Fruit fly (Drosophila melanogaster) whole organism, embryonic: Measurements from ENCODE around the gene TwdlV.

Source experiments
- B-H1 ChIP-seq: fragments of 200-800 bp; sonication (Bioruptor generic); IDR thresholded peaks from 3 replicates; pipeline ENCODE4 v1.3.6; 2022; ENCODE audit warnings: missing biosample characterization, missing genetic modification characterization
- Bteb2 ChIP-seq: fragments of 200-800 bp; sonication (Bioruptor generic); optimal IDR thresholded peaks from 2 replicates; lab custom pipeline; 2016; ENCODE audit warnings: missing biosample characterization, missing genetic modification characterization
- CG12155 ChIP-seq: fragments of 200-800 bp; sonication (Bioruptor generic); optimal IDR thresholded peaks from 3 replicates; lab custom pipeline; 2016; ENCODE audit warnings: missing biosample characterization, missing genetic modification characterization
- CG12744 ChIP-seq: fragments of 200-800 bp; sonication (Bioruptor generic); optimal IDR thresholded peaks from 2 replicates; lab custom pipeline; 2016; ENCODE audit warnings: missing biosample characterization, missing genetic modification characterization
- CG12769 ChIP-seq: fragments of 200-800 bp; sonication (Bioruptor generic); optimal IDR thresholded peaks from 2 replicates; lab custom pipeline; 2019; ENCODE audit warnings: missing biosample characterization, mild to moderate bottlenecking, missing genetic modification characterization, moderate library complexity
- CG15073 ChIP-seq: fragments of 200-800 bp; sonication (Bioruptor generic); optimal IDR thresholded peaks from 2 replicates; lab custom pipeline; 2016; ENCODE audit warnings: missing biosample characterization, missing genetic modification characterization
- CG15696 ChIP-seq: fragments of 200-800 bp; sonication (Bioruptor generic); optimal IDR thresholded peaks from 2 replicates; lab custom pipeline; 2019; ENCODE audit warnings: missing biosample characterization, mild to moderate bottlenecking, missing genetic modification characterization, moderate library complexity
- CG1647 ChIP-seq: fragments of 200-800 bp; sonication (Bioruptor generic); optimal IDR thresholded peaks from 3 replicates; lab custom pipeline; 2016; ENCODE audit warnings: missing biosample characterization, missing genetic modification characterization
- CG17802 ChIP-seq: fragments of 200-800 bp; sonication (Bioruptor generic); optimal IDR thresholded peaks from 2 replicates; lab custom pipeline; 2018; ENCODE audit warnings: missing biosample characterization, mild to moderate bottlenecking, missing genetic modification characterization, moderate library complexity
- CG17829 ChIP-seq: fragments of 200-800 bp; optimal IDR thresholded peaks from 2 replicates; lab custom pipeline; 2019; ENCODE audit warnings: missing biosample characterization, mild to moderate bottlenecking, missing genetic modification characterization, moderate library complexity
- CG1832 ChIP-seq: fragments of 200-800 bp; sonication (Bioruptor generic); optimal IDR thresholded peaks from 2 replicates; lab custom pipeline; 2017; ENCODE audit warnings: missing biosample characterization, mild to moderate bottlenecking, missing genetic modification characterization, inconsistent platforms
- CG2712 ChIP-seq: fragments of 200-800 bp; optimal IDR thresholded peaks from 3 replicates; lab custom pipeline; 2019; ENCODE audit warnings: missing biosample characterization, mild to moderate bottlenecking, missing genetic modification characterization, moderate library complexity
- CG34224 ChIP-seq: fragments of 200-800 bp; sonication (Bioruptor generic); IDR thresholded peaks from 3 replicates; pipeline ENCODE4 v1.3.6; 2022; ENCODE audit warnings: missing biosample characterization, missing genetic modification characterization; ENCODE audit not compliant: partially characterized antibody
- CG4854 ChIP-seq: fragments of 200-800 bp; sonication (Bioruptor generic); optimal IDR thresholded peaks from 2 replicates; lab custom pipeline; 2016; ENCODE audit warnings: missing biosample characterization, missing genetic modification characterization, inconsistent platforms
- CG7271 ChIP-seq: fragments of 200-800 bp; sonication (Bioruptor generic); optimal IDR thresholded peaks from 2 replicates; lab custom pipeline; 2018; ENCODE audit warnings: missing biosample characterization, mild to moderate bottlenecking, missing genetic modification characterization, moderate library complexity
- CG7786 ChIP-seq: fragments of 200-800 bp; sonication (Bioruptor generic); optimal IDR thresholded peaks from 2 replicates; lab custom pipeline; 2016; ENCODE audit warnings: missing biosample characterization, missing genetic modification characterization
- CG8478 ChIP-seq: fragments of >200 bp; optimal IDR thresholded peaks from 2 replicates; lab custom pipeline; 2018
- Dbx ChIP-seq: fragments of 200-800 bp; sonication (Bioruptor generic); IDR thresholded peaks from 3 replicates; pipeline ENCODE4 v1.3.6; 2022; ENCODE audit warnings: missing biosample characterization, missing genetic modification characterization
- Ets97D ChIP-seq: fragments of 200-800 bp; sonication (Bioruptor generic); optimal IDR thresholded peaks from 3 replicates; lab custom pipeline; 2016; ENCODE audit warnings: missing biosample characterization, missing genetic modification characterization
- GATAe ChIP-seq: fragments of 200-800 bp; sonication (Bioruptor generic); conservative IDR thresholded peaks from 2 replicates; pipeline ENCODE4 v1.3.6; 2022; ENCODE audit warnings: missing biosample characterization, missing genetic modification characterization
- H2.0 ChIP-seq: fragments of 200-800 bp; sonication (Bioruptor generic); IDR thresholded peaks from 2 replicates; pipeline ENCODE4 v1.3.6; 2022; ENCODE audit warnings: missing biosample characterization, missing genetic modification characterization
- HLH3B ChIP-seq: fragments of 200-800 bp; sonication (Bioruptor generic); IDR thresholded peaks from 2 replicates; pipeline ENCODE4 v1.3.6; 2022; ENCODE audit warnings: missing biosample characterization, missing genetic modification characterization
- HmgZ ChIP-seq: fragments of 200-800 bp; sonication (Bioruptor generic); optimal IDR thresholded peaks from 2 replicates; lab custom pipeline; 2018; ENCODE audit warnings: missing biosample characterization, mild to moderate bottlenecking, missing genetic modification characterization
- Max ChIP-seq: fragments of 200-800 bp; sonication (Bioruptor generic); optimal IDR thresholded peaks from 2 replicates; lab custom pipeline; 2016; ENCODE audit warnings: missing biosample characterization, mild to moderate bottlenecking, missing genetic modification characterization
- NK7.1 ChIP-seq: fragments of 200-800 bp; sonication (Bioruptor generic); optimal IDR thresholded peaks from 3 replicates; lab custom pipeline; 2016; ENCODE audit warnings: missing biosample characterization, missing genetic modification characterization
- Nf-YB ChIP-seq: fragments of 200-800 bp; sonication (Bioruptor generic); optimal IDR thresholded peaks from 3 replicates; lab custom pipeline; 2019; ENCODE audit warnings: missing biosample characterization, mild to moderate bottlenecking, missing genetic modification characterization, moderate library complexity
- Spps ChIP-seq: fragments of 200-800 bp; sonication (Bioruptor generic); optimal IDR thresholded peaks from 2 replicates; lab custom pipeline; 2018; ENCODE audit warnings: missing biosample characterization, mild to moderate bottlenecking, missing genetic modification characterization
- Xrp1 ChIP-seq: fragments of 200-800 bp; sonication (Bioruptor generic); IDR thresholded peaks from 2 replicates; pipeline ENCODE4 v1.3.6; 2022; ENCODE audit warnings: missing biosample characterization, missing genetic modification characterization
- bigmax ChIP-seq: fragments of 200-800 bp; sonication (Bioruptor generic); optimal IDR thresholded peaks from 2 replicates; lab custom pipeline; 2018; ENCODE audit warnings: missing biosample characterization, mild to moderate bottlenecking, missing genetic modification characterization
- cg ChIP-seq: fragments of 200-800 bp; sonication (Bioruptor generic); optimal IDR thresholded peaks from 3 replicates; lab custom pipeline; 2019; ENCODE audit warnings: missing biosample characterization, mild to moderate bottlenecking, missing genetic modification characterization, moderate library complexity
- chif ChIP-seq, 2 experiments: fragments of 200-800 bp; sonication (Bioruptor generic); optimal IDR thresholded peaks; 3 replicates each; lab custom pipeline; 2016; ENCODE audit warnings: missing biosample characterization in 2 of 2, missing genetic modification characterization in 2 of 2
- chm ChIP-seq: fragments of 200-800 bp; sonication (Bioruptor generic); IDR thresholded peaks from 2 replicates; pipeline ENCODE4 v1.3.6; 2022; ENCODE audit warnings: missing biosample characterization, missing genetic modification characterization
- crc ChIP-seq: fragments of 200-800 bp; sonication (Bioruptor generic); optimal IDR thresholded peaks from 2 replicates; lab custom pipeline; 2016; ENCODE audit warnings: missing biosample characterization, missing genetic modification characterization
- disco-r ChIP-seq: fragments of 200-800 bp; sonication (Bioruptor generic); optimal IDR thresholded peaks from 2 replicates; lab custom pipeline; 2016; ENCODE audit warnings: missing biosample characterization, missing genetic modification characterization
- dpn ChIP-seq, 2 experiments: fragments of 200-800 bp; sonication (Bioruptor generic); optimal IDR thresholded peaks; 3 replicates each; lab custom pipeline; 2016; ENCODE audit warnings: missing biosample characterization in 2 of 2, missing genetic modification characterization in 2 of 2
- gcm2 ChIP-seq: fragments of 200-800 bp; sonication (Bioruptor generic); optimal IDR thresholded peaks from 2 replicates; lab custom pipeline; 2016; ENCODE audit warnings: missing biosample characterization, missing genetic modification characterization
- grn ChIP-seq: fragments of 200-800 bp; sonication (Bioruptor generic); optimal IDR thresholded peaks from 3 replicates; lab custom pipeline; 2017; ENCODE audit warnings: missing biosample characterization, missing genetic modification characterization
- jigr1 ChIP-seq: fragments of 200-800 bp; sonication (Bioruptor generic); IDR thresholded peaks from 3 replicates; pipeline ENCODE4 v1.3.6; 2022; ENCODE audit warnings: missing biosample characterization, missing genetic modification characterization
- ken ChIP-seq: fragments of 200-800 bp; sonication (Bioruptor generic); IDR thresholded peaks from 3 replicates; pipeline ENCODE4 v1.3.6; 2022; ENCODE audit warnings: missing biosample characterization, missing genetic modification characterization
- lmd ChIP-seq: fragments of 200-800 bp; sonication (Bioruptor generic); IDR thresholded peaks from 2 replicates; pipeline ENCODE4 v1.3.6; 2022; ENCODE audit warnings: missing biosample characterization, missing genetic modification characterization
- maf-S ChIP-seq: fragments of 200-800 bp; sonication (Bioruptor generic); optimal IDR thresholded peaks from 2 replicates; lab custom pipeline; 2016; ENCODE audit warnings: missing biosample characterization, missing genetic modification characterization
- p53 ChIP-seq: fragments of 200-800 bp; sonication (Bioruptor generic); optimal IDR thresholded peaks from 2 replicates; lab custom pipeline; 2016; ENCODE audit warnings: missing biosample characterization, missing genetic modification characterization
- pan ChIP-seq, 4 experiments: fragments of >200 bp in 3 of 4; fragments of 200-800 bp in 1 of 4; sonication (Bioruptor generic) in 1 of 4; optimal IDR thresholded peaks in 3 of 4; IDR thresholded peaks in 1 of 4; 2 replicates each; pipeline versions ENCODE4 v1.3.6 to Lab custom; 2017 to 2022; ENCODE audit warnings: missing biosample characterization in 2 of 4, missing genetic modification characterization in 2 of 4, mixed read lengths in 1 of 4
- pb ChIP-seq: fragments of 200-800 bp; sonication (Bioruptor generic); optimal IDR thresholded peaks from 3 replicates; lab custom pipeline; 2016; ENCODE audit warnings: missing biosample characterization, missing genetic modification characterization
- pho ChIP-seq: fragments of 200-800 bp; sonication (Bioruptor generic); optimal IDR thresholded peaks from 2 replicates; lab custom pipeline; 2016; ENCODE audit warnings: missing biosample characterization, missing genetic modification characterization
- run ChIP-seq: fragments of 200-800 bp; sonication (Bioruptor generic); optimal IDR thresholded peaks from 3 replicates; lab custom pipeline; 2018; ENCODE audit warnings: missing biosample characterization, mild to moderate bottlenecking, missing genetic modification characterization
- sc ChIP-seq, 3 experiments: fragments of >200 bp in 2 of 3; fragments of 200-800 bp in 1 of 3; sonication (Bioruptor generic) in 1 of 3; optimal IDR thresholded peaks; 2 replicates in 2 of 3; 3 replicates in 1 of 3; lab custom pipeline; 2017; ENCODE audit warnings: mild to moderate bottlenecking in 1 of 3, missing biosample characterization in 1 of 3, missing genetic modification characterization in 1 of 3, missing genetic modification reagents in 1 of 3
- tgo ChIP-seq: fragments of 200-800 bp; sonication (Bioruptor generic); IDR thresholded peaks from 3 replicates; pipeline ENCODE4 v1.3.6; 2022; ENCODE audit warnings: missing biosample characterization, missing genetic modification characterization
- zf30C ChIP-seq: fragments of 200-800 bp; sonication (Bioruptor generic); optimal IDR thresholded peaks from 3 replicates; lab custom pipeline; 2018; ENCODE audit warnings: missing biosample characterization, mild to moderate bottlenecking, missing genetic modification characterization

Gene TwdlV

DNA sequence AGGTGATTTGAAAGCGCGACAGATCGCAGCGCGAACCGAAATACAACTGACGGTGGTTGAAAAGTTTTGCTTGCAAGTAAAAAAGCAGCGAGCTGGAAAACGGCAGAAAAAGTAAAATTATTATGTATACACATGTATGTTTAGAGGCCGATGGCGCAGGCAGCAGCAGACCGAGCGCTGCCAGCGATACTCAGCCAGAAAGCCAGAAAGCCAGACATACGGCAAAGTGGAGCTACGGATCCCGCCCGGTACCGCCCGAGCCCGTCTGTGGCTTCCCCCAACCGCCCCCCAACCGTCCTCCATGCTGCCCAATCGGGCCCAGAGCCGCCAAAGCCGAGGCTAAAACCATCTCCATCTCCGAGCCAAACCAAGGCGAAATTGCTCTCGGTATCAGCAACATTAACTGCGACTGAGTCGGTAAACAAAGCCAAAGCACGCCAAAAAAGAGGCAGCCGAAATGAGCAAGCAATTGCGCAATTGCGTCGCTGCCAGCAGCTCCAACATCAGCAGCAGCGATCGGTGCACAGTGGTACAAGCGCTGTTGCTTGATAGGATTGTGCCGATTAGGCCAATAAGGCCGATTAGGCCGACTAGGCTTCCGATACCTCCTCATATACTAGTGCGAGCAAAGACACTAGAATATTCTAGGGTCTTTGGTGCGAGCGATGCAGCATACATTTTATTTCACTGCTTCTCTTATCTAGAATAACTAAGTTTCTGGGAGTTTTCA lies 39.1 kb upstream of the TwdlV start, which contains the start of gene CG14636 (continued):
- no peak for TF ChIP-seq Nf-YB (GFP tag; lab: Kevin White, UChicago)
- TF ChIP-seq Dbx, result peak; percentile 60; the same call in 1 of the 3 replicates
- TF ChIP-seq CG4854 (GFP tag; lab: Kevin White, UChicago), result peak; percentile 4
- peak; percentile 79 for TF ChIP-seq HmgZ (tag; lab: Kevin White, UChicago)
- TF ChIP-seq CG17802 (tag; lab: Kevin White, UChicago), result no peak
- TF ChIP-seq maf-S, result peak; percentile 44
- TF ChIP-seq CG7271, result no peak
- TF ChIP-seq ken (GFP tag; lab: Robert Waterston, UW), result no peak
- TF ChIP-seq crc (GFP tag; lab: Kevin White, UChicago), result peak; percentile 46
- no peak for TF ChIP-seq CG15073 (GFP tag; lab: Kevin White, UChicago)
- TF ChIP-seq CG15696 (tag; lab: Kevin White, UChicago), result peak; percentile 9
- TF ChIP-seq pho (GFP tag; lab: Kevin White, UChicago), result peak; percentile 62
- TF ChIP-seq bigmax (GFP tag; lab: Kevin White, UChicago), result no peak
- TF ChIP-seq p53, result peak; percentile 62
- TF ChIP-seq dpn (GFP tag; optimal IDR thresholded peaks at IDR 0.05; lab: Kevin White, UChicago), result peak; percentile 73 to 74
- TF ChIP-seq GATAe (GFP tag; lab: Robert Waterston, UW), result peak; percentile 48; the same call in 1 of the 2 replicates
- TF ChIP-seq HLH3B (GFP tag; lab: Robert Waterston, UW), result peak; percentile 78
- peak; percentile 50 for TF ChIP-seq Bteb2 (GFP tag; lab: Kevin White, UChicago)
- peak; percentile 67; the same call in 2 of the 3 replicates for TF ChIP-seq jigr1 (GFP tag; lab: Robert Waterston, UW)
- TF ChIP-seq gcm2 (GFP tag; lab: Kevin White, UChicago), result peak; percentile 25
- peak; percentile 84 for TF ChIP-seq lmd
- TF ChIP-seq sc (optimal IDR thresholded peaks at IDR 0.05; lab: Kevin White, UChicago), result no peak
- TF ChIP-seq sc (GFP tag; optimal IDR thresholded peaks at IDR 0.05; lab: Kevin White, UChicago), result no peak
- TF ChIP-seq CG1647 (GFP tag; lab: Kevin White, UChicago), result peak; percentile 33
- no peak for TF ChIP-seq cg
- no peak for TF ChIP-seq Spps (tag; lab: Kevin White, UChicago)
- TF ChIP-seq CG12744 (GFP tag; lab: Kevin White, UChicago), result peak; percentile 35
- peak; percentile 14 for TF ChIP-seq grn (GFP tag; lab: Kevin White, UChicago)
- no peak for TF ChIP-seq CG8478 (lab: Kevin White, UChicago)
- TF ChIP-seq CG1832 (GFP tag; lab: Kevin White, UChicago), result no peak
- TF ChIP-seq B-H1 (GFP tag; lab: Robert Waterston, UW), result peak; percentile 60
- peak; percentile 34 to 67 for TF ChIP-seq chif (GFP tag; optimal IDR thresholded peaks at IDR 0.05; lab: Kevin White, UChicago)
- TF ChIP-seq Max (GFP tag; lab: Kevin White, UChicago), result peak; percentile 56
- TF ChIP-seq pan (optimal IDR thresholded peaks at IDR 0.05; lab: Kevin White, UChicago), result no peak
- peak in 1 of 2 experiments; percentile 86 for TF ChIP-seq pan (GFP tag; optimal IDR thresholded peaks at IDR 0.05 in 1 of 2, IDR thresholded peaks at IDR 0.05 in 1 of 2)
- TF ChIP-seq disco-r (GFP tag; lab: Kevin White, UChicago), result peak; percentile 44
- TF ChIP-seq pb (GFP tag; lab: Kevin White, UChicago), result peak; percentile 69
- peak; percentile 74 for TF ChIP-seq Xrp1 (GFP tag; lab: Robert Waterston, UW)
- peak; percentile 17 for TF ChIP-seq NK7.1 (GFP tag; lab: Kevin White, UChicago)
- TF ChIP-seq CG17829 (tag; lab: Kevin White, UChicago), result peak; percentile 25
- TF ChIP-seq chm (GFP tag; lab: Robert Waterston, UW), result no peak; the same call in 1 of the 2 replicates
- TF ChIP-seq Ets97D (GFP tag; lab: Kevin White, UChicago), result peak; percentile 14
- TF ChIP-seq CG2712 (tag; lab: Kevin White, UChicago), result peak; percentile 43
- TF ChIP-seq CG12155 (GFP tag; lab: Kevin White, UChicago), result peak; percentile 54
- TF ChIP-seq CG7786 (GFP tag; lab: Kevin White, UChicago), result peak; percentile 66
- TF ChIP-seq CG12769 (tag; lab: Kevin White, UChicago), result peak; percentile 71
- TF ChIP-seq run, result peak; percentile 34
- peak; percentile 57; the same call in 1 of the 2 replicates for TF ChIP-seq H2.0 (GFP tag; lab: Robert Waterston, UW)
- no peak for TF ChIP-seq zf30C
- TF ChIP-seq CG34224 (GFP tag; lab: Robert Waterston, UW), result peak; percentile 28; the same call in 1 of the 3 replicates
- TF ChIP-seq tgo (GFP tag; lab: Robert Waterston, UW), result peak; percentile 85
